Fruit fly (Drosophila melanogaster) ovary, adult (tissue): ENCODE data around the gene Remo.

Experiments
- CG17801 ChIP-seq: fragments of 200-800 bp; optimal IDR thresholded peaks from 2 replicates; lab custom pipeline; 2019; ENCODE audit warnings: missing biosample characterization, mild to moderate bottlenecking, missing genetic modification characterization, moderate library complexity; ENCODE audit not compliant: partially characterized antibody

Remo gene

dm6 chrX:13287854-13288376, at the start of gene Remo:
Gene Remo, plus strand, starts transcription at chrX:13288051.
- TF ChIP-seq CG17801 (GFP tag; lab: Kevin White, UChicago) = no peak

- TF ChIP-seq CG17801 (GFP tag; lab: Kevin White, UChicago) = no peak
Observed at dm6 chrX:13238294-13238917, 49.4 kb upstream of the Remo start.

- no peak for TF ChIP-seq CG17801 (GFP tag; lab: Kevin White, UChicago)
Observed at dm6 chrX:13240812-13241211, 47.0 kb upstream of the Remo start.

dm6 chrX:13243726-13244323, 44.0 kb upstream of the Remo start:
- no peak for TF ChIP-seq CG17801 (GFP tag; lab: Kevin White, UChicago)

DNA sequence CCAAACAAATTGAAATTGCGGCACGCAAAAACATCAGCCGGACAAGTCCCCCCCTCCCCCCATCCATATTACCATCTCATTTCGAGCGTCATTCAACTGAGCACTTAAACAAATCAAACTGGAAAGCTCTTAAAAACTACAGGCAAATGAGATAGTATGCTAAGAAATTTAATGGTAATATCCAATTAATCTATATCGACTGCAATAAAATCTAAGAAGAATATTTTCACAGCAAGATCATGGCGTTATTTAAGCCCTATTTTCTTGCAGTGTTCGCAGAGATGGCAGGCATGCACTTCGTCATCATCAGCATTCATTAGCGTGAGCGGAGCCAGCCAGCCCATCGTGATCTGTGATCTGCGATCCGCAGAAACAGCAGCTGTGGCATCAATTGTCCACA, 43.4 kb upstream of the Remo start:
- no peak for TF ChIP-seq CG17801 (GFP tag; lab: Kevin White, UChicago)

dm6 chrX:13245767-13246166, 42.1 kb upstream of the Remo start:
- no peak for TF ChIP-seq CG17801 (GFP tag; lab: Kevin White, UChicago)

DNA sequence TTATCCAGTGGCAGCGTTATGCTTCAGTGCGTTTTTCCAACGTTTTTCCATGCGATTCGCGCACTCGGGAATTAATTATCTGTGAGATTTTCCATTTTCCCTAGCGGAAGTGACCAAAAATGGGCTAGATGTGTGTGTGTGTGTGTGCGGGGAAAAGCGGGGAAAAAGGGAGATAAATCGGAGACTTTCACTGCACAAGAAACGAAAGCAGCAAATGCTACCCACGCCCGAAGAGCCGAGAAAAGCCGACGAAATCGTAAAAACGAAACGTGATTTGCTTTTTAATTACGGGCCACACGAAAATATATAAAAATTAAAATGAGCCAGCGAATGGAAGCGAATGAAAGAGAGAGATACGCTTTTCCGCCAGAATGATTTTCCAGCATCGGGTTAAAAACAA, 40.1 kb upstream of the Remo start:
- TF ChIP-seq CG17801 (GFP tag; lab: Kevin White, UChicago) = no peak

- TF ChIP-seq CG17801 (GFP tag; lab: Kevin White, UChicago) = no peak
Observed at dm6 chrX:13248515-13248914, 39.3 kb upstream of the Remo start.

- no peak for TF ChIP-seq CG17801 (GFP tag; lab: Kevin White, UChicago)
Observed at dm6 chrX:13249732-13250395, 38.0 kb upstream of the Remo start.

- TF ChIP-seq CG17801 (GFP tag; lab: Kevin White, UChicago) = no peak
Observed at dm6 chrX:13251310-13251709, 36.5 kb upstream of the Remo start.

DNA sequence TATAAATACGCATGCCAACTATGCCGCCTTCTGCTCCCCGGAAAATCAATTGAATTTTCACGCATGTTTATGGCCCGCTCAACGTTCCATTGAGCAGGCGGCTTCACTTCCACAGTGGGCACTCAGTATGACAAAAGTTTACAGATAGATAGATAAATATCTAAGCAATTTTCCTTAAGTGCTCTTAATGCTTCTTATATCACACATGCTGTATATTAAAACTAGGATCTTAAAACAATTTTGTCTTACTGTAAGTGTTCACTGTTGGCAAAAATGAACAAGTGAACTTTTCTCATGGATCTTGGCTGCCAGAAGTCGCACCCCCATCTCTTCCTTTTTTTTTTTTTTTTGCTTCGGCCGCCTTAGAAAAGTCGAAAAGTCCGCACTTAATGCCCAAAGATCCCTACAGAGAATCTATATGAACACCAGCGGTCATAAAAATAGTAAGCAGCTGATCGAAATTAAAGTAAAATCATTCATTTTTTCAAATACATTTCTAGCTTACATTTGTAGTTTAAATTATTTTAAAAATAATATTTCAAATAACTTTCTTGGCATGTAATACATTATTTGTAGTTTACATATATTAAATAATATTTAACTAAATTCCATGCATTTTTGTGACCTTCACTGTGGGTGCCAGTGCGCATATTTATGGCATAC, 34.7 kb upstream of the Remo start:
- TF ChIP-seq CG17801 (GFP tag; lab: Kevin White, UChicago) = no peak

DNA sequence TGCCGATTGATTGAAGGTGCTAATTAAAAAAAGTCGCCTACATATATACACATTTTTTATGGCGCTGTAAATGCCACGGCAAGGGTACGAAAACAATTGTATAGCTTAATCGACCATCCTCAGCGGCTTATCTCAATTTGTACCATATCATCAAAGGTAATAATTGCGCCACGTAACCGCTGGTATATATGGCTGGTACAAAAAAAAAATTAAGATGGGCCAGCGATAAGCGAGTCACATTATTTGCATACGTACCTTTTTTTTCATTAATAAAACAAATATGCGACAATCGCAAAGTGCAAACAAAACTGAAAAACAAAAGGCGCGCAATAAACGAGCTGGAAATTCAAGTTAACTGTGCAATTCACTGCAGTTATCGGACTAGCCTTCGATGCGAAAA, 33.4 kb upstream of the Remo start:
- peak; percentile 37 for TF ChIP-seq CG17801 (GFP tag; lab: Kevin White, UChicago)

DNA sequence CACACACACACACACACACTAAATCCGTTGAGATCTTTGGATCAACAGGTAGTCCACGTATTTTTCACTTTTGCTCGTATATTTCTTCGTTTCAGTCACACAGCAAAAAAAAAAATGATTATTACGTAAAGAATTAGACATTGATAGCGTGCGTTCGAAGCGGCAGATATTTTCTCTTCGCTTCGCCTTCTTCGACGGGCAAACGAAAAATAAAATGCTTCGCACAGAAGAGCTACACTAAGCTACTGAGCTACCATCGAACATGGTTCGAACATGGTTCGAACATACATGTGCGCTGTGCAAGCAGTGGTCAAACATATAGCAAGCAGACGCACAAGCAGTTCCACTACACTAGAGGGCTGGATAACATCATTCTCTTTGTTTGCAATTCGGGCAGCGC, 30.9 kb upstream of the Remo start:
- peak; percentile 38 for TF ChIP-seq CG17801 (GFP tag; lab: Kevin White, UChicago)

DNA sequence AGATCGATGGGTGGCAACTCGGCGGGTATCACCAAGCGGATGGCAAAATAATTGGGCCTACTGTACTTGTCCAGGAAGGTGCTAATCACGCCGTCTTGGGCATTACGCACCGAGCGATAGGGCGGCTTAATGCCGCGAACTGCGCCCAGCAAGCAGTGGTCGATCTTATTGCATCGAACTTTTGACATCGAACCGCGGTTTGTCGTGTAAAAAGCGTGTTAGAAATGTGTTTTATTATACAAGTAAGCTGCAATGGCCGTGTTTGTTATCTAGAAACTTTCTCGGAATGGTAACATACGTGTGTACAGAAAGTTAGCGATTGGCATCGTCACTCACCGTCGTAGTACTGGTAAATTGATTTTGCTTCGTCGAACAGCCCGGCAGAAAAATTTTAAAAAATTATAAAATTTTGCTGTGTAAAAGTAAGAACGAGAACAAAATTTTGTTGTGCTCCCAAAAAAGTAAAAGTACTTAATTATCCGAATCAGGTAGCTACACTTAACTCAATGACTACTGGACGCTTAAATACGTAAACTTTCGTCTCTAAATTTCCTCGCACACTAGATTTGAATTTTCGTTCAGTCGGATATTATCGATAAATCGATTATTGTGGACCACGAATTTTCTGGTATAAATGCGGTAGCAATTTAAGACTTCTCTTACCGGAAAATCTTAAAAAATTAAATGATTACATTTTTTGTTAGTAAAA, 29.6 kb upstream of the Remo start, which contains the start of the genes mew and CG15742:
Gene mew (minus strand): TSS at position 443 of the 709 bp plus-strand sequence.
Gene CG15742 (minus strand): TSS at position 448 of the 709 bp plus-strand sequence.
- TF ChIP-seq CG17801 (GFP tag; lab: Kevin White, UChicago) = no peak

dm6 chrX:13258757-13259067, 29.1 kb upstream of the Remo start, which contains the start of gene comt:
Gene comt, plus strand, starts transcription at chrX:13259021.
- no peak for TF ChIP-seq CG17801 (GFP tag; lab: Kevin White, UChicago)
